Worm (Caenorhabditis elegans): ENCODE data around the gene ttbk-8.2.

Gene ttbk-8.2

ce11 chrIV:5665353-5665918 is 33.7 kb downstream of the ttbk-8.2 start:
- no peak for TF ChIP-seq him-1 (tag; optimal IDR thresholded peaks at IDR 0.05)
- peak; percentile 32 for TF ChIP-seq W03F9.2 (tag; optimal IDR thresholded peaks at IDR 0.05)

- TF ChIP-seq dao-5 (tag; optimal IDR thresholded peaks at IDR 0.05): no peak
- peak; percentile 11 for TF ChIP-seq W03F9.2 (tag; optimal IDR thresholded peaks at IDR 0.05)
Observed at ce11 chrIV:5666115-5667028, 34.6 kb downstream of the ttbk-8.2 start.

DNA sequence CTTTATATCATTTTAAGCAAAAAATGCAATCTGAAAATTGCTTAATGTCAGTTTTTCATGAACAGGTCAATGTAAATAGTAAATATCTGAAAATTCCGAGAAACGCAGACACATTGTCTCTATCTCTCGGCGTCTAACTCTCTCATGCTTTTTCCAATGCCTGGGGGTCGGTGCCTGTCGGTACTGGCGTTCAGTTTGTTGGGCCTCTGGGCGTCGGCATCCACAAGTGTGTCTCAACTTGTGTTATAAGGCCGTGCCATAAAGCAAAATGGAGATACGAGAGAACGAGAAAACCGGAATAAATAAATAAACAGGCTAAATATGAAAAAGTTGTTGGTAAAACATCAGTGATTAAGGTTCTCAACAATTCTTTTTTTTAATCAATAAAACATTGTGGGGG is 35.5 kb downstream of the ttbk-8.2 start:
- TF ChIP-seq him-1 (tag; optimal IDR thresholded peaks at IDR 0.05): no peak
- TF ChIP-seq dao-5 (tag; optimal IDR thresholded peaks at IDR 0.05): no peak
- TF ChIP-seq W03F9.2 (tag; optimal IDR thresholded peaks at IDR 0.05): no peak

ce11 chrIV:5669459-5669858 is 37.7 kb downstream of the ttbk-8.2 start, which contains the start of gene T19E7.6:
TSS of gene T19E7.6 (minus strand) at chrIV:5669503.
- TF ChIP-seq W03F9.2 (tag; optimal IDR thresholded peaks at IDR 0.05) (no peak), dao-5 (tag; optimal IDR thresholded peaks at IDR 0.05) (no peak), him-1 (tag; optimal IDR thresholded peaks at IDR 0.05) (no peak)

ce11 chrIV:5671325-5671724 is 39.6 kb downstream of the ttbk-8.2 start:
- TF ChIP-seq him-1 (tag; optimal IDR thresholded peaks at IDR 0.05) (no peak), dao-5 (tag; optimal IDR thresholded peaks at IDR 0.05) (no peak), W03F9.2 (tag; optimal IDR thresholded peaks at IDR 0.05) (no peak)

DNA sequence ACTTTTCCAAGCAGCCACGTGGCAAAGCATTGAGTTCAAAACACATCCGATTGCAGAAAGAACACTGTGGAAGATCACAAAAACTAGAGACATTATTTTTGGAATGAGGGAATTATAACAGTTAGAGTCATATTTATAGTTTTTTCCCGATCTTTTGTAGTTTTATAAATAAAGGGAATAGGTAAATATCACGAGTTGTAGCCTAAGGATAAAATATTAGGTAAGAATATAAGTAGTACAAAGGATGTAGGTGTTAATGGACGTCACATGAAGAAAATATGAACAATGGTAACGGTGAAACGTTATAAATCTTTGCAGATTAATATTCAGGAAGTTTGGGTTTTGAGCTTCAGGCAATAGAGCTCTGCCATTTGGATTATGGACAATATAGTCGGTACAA is 42.7 kb downstream of the ttbk-8.2 start, which contains the start of gene srd-5:
Gene srd-5 (minus strand): TSS at position 101 of the 400 bp plus-strand sequence.
- TF ChIP-seq him-1 (tag; optimal IDR thresholded peaks at IDR 0.05) (no peak), dao-5 (tag; optimal IDR thresholded peaks at IDR 0.05) (no peak), W03F9.2 (tag; optimal IDR thresholded peaks at IDR 0.05) (no peak)

DNA sequence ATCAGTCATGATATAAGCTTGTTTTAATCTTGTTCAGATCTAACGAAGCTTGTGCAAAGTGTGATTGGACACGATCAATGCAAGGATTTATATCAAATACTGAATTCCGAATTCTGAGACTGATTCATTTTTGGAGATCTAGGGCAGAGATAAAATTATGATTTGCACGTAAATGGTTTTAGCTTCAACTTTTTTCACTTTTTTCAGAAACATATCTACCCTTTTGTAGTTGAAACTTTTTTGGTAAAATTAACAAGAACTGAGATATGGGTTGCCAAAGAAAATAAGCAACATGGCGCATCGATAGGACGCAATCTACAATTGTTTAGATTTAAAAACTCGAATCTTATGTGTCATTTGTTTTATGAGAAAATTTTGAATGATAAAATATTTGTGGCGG is 46.3 kb downstream of the ttbk-8.2 start, which contains the start of gene C55C3.4:
Gene C55C3.4 (minus strand): TSS at position 101 of the 400 bp plus-strand sequence.
- TF ChIP-seq him-1 (tag; optimal IDR thresholded peaks at IDR 0.05) (no peak), W03F9.2 (tag; optimal IDR thresholded peaks at IDR 0.05) (no peak), dao-5 (tag; optimal IDR thresholded peaks at IDR 0.05) (no peak)

DNA sequence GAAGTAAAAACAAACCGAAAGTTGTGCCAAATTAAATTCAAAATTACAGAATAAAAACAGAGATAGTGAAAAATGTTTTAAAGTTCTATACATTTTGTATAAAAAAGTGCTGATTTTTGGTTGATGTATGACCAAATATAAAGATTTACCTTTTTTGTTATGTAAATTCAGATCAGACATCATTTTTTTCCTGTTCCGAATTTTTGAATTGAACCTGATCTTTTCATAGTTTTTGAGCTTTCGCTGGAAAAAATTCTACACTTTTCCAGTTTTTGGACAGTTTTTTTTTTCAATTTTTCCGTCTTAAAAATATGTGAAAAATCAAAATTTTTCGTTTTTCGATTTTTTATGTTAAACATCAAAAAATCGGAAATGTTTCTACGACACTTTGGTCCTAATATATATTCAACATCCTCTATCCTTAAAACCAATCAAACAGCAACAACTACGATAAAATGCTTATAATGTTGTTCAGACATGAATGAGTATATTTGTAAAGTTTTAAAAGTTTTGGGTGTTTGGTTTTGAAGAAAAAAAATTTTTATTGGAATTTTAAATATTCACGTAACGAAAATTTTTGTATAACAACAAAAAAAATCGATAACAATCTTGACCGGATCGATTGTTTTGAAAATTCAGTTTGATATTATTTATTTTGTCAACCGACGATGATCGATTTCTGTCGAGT is 51.0 kb downstream of the ttbk-8.2 start, which contains the start of the genes C55C3.7 and C55C3.6:
Gene C55C3.7 (minus strand): TSS at position 101 of the 688 bp plus-strand sequence.
Gene C55C3.6 (plus strand): TSS at position 638 of the 688 bp plus-strand sequence.
- TF ChIP-seq him-1 (tag; optimal IDR thresholded peaks at IDR 0.05) (no peak), W03F9.2 (tag; optimal IDR thresholded peaks at IDR 0.05) (no peak), dao-5 (tag; optimal IDR thresholded peaks at IDR 0.05) (no peak)

Data from whole organism, L4/young adult.